Fruit fly (Drosophila melanogaster) whole organism, pupa: ENCODE measurements around the gene Crys.

Source experiments
- CG12605 ChIP-seq: fragments of 200-800 bp; sonication (Bioruptor generic); IDR thresholded peaks from 2 replicates; pipeline ENCODE4 v1.3.6; 2022; ENCODE audit warnings: missing biosample characterization, missing genetic modification characterization
- CG14655 ChIP-seq: fragments of 200-800 bp; sonication (Bioruptor generic); optimal IDR thresholded peaks from 3 replicates; lab custom pipeline; 2017; ENCODE audit warnings: mild to moderate bottlenecking, missing biosample characterization, missing genetic modification reagents, missing genetic modification characterization
- CG15710 ChIP-seq: fragments of 200-800 bp; sonication (Bioruptor generic); optimal IDR thresholded peaks from 2 replicates; lab custom pipeline; 2018; ENCODE audit warnings: missing biosample characterization, mild to moderate bottlenecking, missing genetic modification characterization, moderate library complexity
- CG17806 ChIP-seq: fragments of 200-800 bp; sonication (Bioruptor generic); optimal IDR thresholded peaks from 2 replicates; lab custom pipeline; 2018; ENCODE audit warnings: missing biosample characterization, mild to moderate bottlenecking, missing genetic modification characterization, moderate library complexity
- CG32121 ChIP-seq: fragments of 200-800 bp; sonication (Bioruptor generic); IDR thresholded peaks from 2 replicates; pipeline ENCODE4 v1.3.6; 2022; ENCODE audit warnings: missing biosample characterization, missing genetic modification characterization
- CG34367 ChIP-seq: fragments of 200-800 bp; sonication (Bioruptor generic); optimal IDR thresholded peaks from 2 replicates; lab custom pipeline; 2018; ENCODE audit warnings: missing biosample characterization, mild to moderate bottlenecking, missing genetic modification characterization
- CG4496 ChIP-seq: fragments of 200-800 bp; sonication (Bioruptor generic); IDR thresholded peaks from 3 replicates; pipeline ENCODE4 v1.3.6; 2022; ENCODE audit warnings: missing biosample characterization, missing genetic modification characterization
- CG8301 ChIP-seq: fragments of 200-800 bp; sonication (Bioruptor generic); optimal IDR thresholded peaks from 2 replicates; lab custom pipeline; 2018; ENCODE audit warnings: missing biosample characterization, mild to moderate bottlenecking, missing genetic modification characterization
- CG9948 ChIP-seq: fragments of 200-800 bp; sonication (Bioruptor generic); optimal IDR thresholded peaks from 2 replicates; lab custom pipeline; 2018; ENCODE audit warnings: missing biosample characterization, mild to moderate bottlenecking, missing genetic modification characterization, moderate library complexity
- D1 ChIP-seq: fragments of 200-800 bp; sonication (Bioruptor generic); optimal IDR thresholded peaks from 2 replicates; lab custom pipeline; 2018; ENCODE audit warnings: missing biosample characterization, mild to moderate bottlenecking, missing genetic modification characterization, moderate library complexity
- EcR ChIP-seq: fragments of 200-800 bp; sonication (Bioruptor generic); optimal IDR thresholded peaks from 3 replicates; lab custom pipeline; 2019; ENCODE audit warnings: missing biosample characterization, missing genetic modification characterization, mild to moderate bottlenecking, moderate library complexity, missing genetic modification reagents
- Pif1B ChIP-seq: fragments of 200-800 bp; sonication (Bioruptor generic); optimal IDR thresholded peaks from 3 replicates; lab custom pipeline; 2016; ENCODE audit warnings: missing biosample characterization, missing genetic modification characterization
- gl ChIP-seq: fragments of 200-800 bp; sonication (Bioruptor generic); optimal IDR thresholded peaks from 2 replicates; lab custom pipeline; 2018; ENCODE audit warnings: missing biosample characterization, mild to moderate bottlenecking, missing genetic modification characterization
- rn ChIP-seq: fragments of 200-800 bp; sonication (Bioruptor generic); IDR thresholded peaks from 2 replicates; pipeline ENCODE4 v1.3.6; 2022; ENCODE audit warnings: missing biosample characterization, missing genetic modification characterization

- TF ChIP-seq CG4496 (GFP tag; lab: Robert Waterston, UW) = no peak
- no peak for TF ChIP-seq gl
- TF ChIP-seq CG8301 (tag; lab: Kevin White, UChicago) = no peak
- TF ChIP-seq CG32121 (GFP tag; lab: Robert Waterston, UW) = no peak
- TF ChIP-seq CG14655 (GFP tag; lab: Kevin White, UChicago) = no peak
- no peak for TF ChIP-seq rn
- no peak for TF ChIP-seq EcR (GFP tag; lab: Kevin White, UChicago)
- TF ChIP-seq CG12605 (GFP tag; lab: Robert Waterston, UW) = no peak
- TF ChIP-seq CG9948 (tag; lab: Kevin White, UChicago) = no peak
- TF ChIP-seq CG34367 = no peak
- no peak for TF ChIP-seq CG17806 (tag; lab: Kevin White, UChicago)
- TF ChIP-seq CG15710 (tag; lab: Kevin White, UChicago) = no peak
- TF ChIP-seq Pif1B = no peak
- no peak for TF ChIP-seq D1 (tag; lab: Kevin White, UChicago)
These were observed 17.0 kb downstream of the Crys start for dm6 chr2L:11960909-11961308.
